Worm (Caenorhabditis elegans) whole organism, L2 larva: Measurements from ENCODE around the gene swsn-4.

Source experiments
- C34F6.9 ChIP-seq: fragments of 150-350 bp; optimal IDR thresholded peaks from 2 replicates; lab custom pipeline; 2014; ENCODE audit warnings: missing biosample characterization, missing genetic modification characterization
- ama-1 ChIP-seq: fragments of 150-350 bp; optimal IDR thresholded peaks from 2 replicates; lab custom pipeline; 2018; ENCODE audit warnings: inconsistent platforms
- dmd-4 ChIP-seq: sonication (generic microtip); optimal IDR thresholded peaks from 2 replicates; lab custom pipeline; 2017; ENCODE audit warnings: missing biosample characterization, missing genetic modification characterization
- egl-27 ChIP-seq: sonication (generic microtip); optimal IDR thresholded peaks from 3 replicates; lab custom pipeline; 2017; ENCODE audit warnings: missing biosample characterization, missing genetic modification reagents, missing genetic modification characterization
- elt-1 ChIP-seq: fragments of 150-350 bp; optimal IDR thresholded peaks from 2 replicates; lab custom pipeline; 2014; ENCODE audit warnings: missing biosample characterization, missing genetic modification characterization
- lsy-2 ChIP-seq, 2 experiments: fragments of 150-350 bp in 1 of 2; sonication (generic microtip) in 1 of 2; optimal IDR thresholded peaks; 2 replicates each; lab custom pipeline; 2014 to 2017; ENCODE audit warnings: missing biosample characterization in 2 of 2, missing genetic modification characterization in 2 of 2
- mab-5 ChIP-seq: fragments of 150-350 bp; optimal IDR thresholded peaks from 2 replicates; lab custom pipeline; 2014; ENCODE audit warnings: missing biosample characterization, missing genetic modification characterization
- mbf-1 ChIP-seq: sonication (generic microtip); optimal IDR thresholded peaks from 2 replicates; lab custom pipeline; 2017; ENCODE audit warnings: missing biosample characterization, missing genetic modification characterization
- nhr-10 ChIP-seq: sonication (generic microtip); optimal IDR thresholded peaks from 2 replicates; lab custom pipeline; 2017; ENCODE audit warnings: missing biosample characterization, missing genetic modification characterization
- nhr-12 ChIP-seq: fragments of 150-350 bp; optimal IDR thresholded peaks from 2 replicates; lab custom pipeline; 2014; ENCODE audit warnings: missing biosample characterization, missing genetic modification characterization
- sma-3 ChIP-seq: sonication (generic microtip); optimal IDR thresholded peaks from 2 replicates; lab custom pipeline; 2016; ENCODE audit warnings: missing genetic modification reagents, missing genetic modification characterization, missing compliant biosample characterization
- unc-62 ChIP-seq: fragments of 150-350 bp; optimal IDR thresholded peaks from 2 replicates; lab custom pipeline; 2014; ENCODE audit warnings: missing biosample characterization, missing genetic modification reagents, missing genetic modification characterization
- ztf-4 ChIP-seq: fragments of 150-350 bp; optimal IDR thresholded peaks from 2 replicates; lab custom pipeline; 2014; ENCODE audit warnings: missing biosample characterization, missing genetic modification characterization

DNA sequence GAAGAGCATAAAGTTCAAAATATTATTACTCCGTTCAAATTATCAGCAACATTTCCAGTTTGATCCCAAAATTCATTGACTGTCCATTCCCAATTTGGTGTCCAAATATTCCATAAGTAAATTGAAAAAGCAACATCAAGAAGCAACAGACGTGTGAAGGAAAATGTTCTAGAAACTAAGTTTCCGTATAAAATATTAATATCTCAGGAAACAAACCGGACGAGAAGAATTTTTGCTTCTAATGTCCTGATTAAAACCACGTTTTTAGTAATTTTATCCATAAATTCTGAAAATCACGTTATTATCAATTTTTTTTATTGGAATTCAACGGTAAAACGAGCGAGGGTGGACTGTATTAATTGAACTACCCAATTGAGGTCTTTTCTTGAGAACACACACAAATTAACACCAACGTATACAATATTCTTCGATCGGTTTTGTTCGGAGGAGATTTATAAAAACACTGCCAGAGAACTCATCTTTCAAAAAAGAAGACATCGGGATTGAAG, 21.2 kb downstream of the swsn-4 start, which contains the start of gene pigq-1:
- TF ChIP-seq nhr-12 (tag; lab: Kevin White, UChicago) (no peak), unc-62 (GFP tag; lab: Kevin White, UChicago) (no peak), C34F6.9 (tag; lab: Kevin White, UChicago) (no peak), dmd-4 (tag; lab: Kevin White, UChicago) (no peak), sma-3 (GFP tag; lab: Kevin White, UChicago) (peak; percentile 46), lsy-2 (tag; optimal IDR thresholded peaks at IDR 0.05; lab: Kevin White, UChicago) (peak in 1 of 2 experiments; percentile 64), egl-27 (tag; lab: Kevin White, UChicago) (no peak), nhr-10 (no peak), mbf-1 (tag; lab: Kevin White, UChicago) (no peak), mab-5 (tag; lab: Kevin White, UChicago) (no peak), ztf-4 (tag; lab: Kevin White, UChicago) (peak; percentile 23), ama-1 (lab: Kevin White, UChicago) (peak; percentile 14), elt-1 (tag; lab: Kevin White, UChicago) (no peak)
